Worm (Caenorhabditis elegans) whole organism, L4 larva: ENCODE measurements around the gene Y57G11C.1142.
"Not testable (repeated sequence)": the region's sequence is repeated elsewhere in the genome, so short reads cannot be mapped to it uniquely, and the experiment has no call there.

Experiments
- aha-1 ChIP-seq: fragments of 150-350 bp; peaks from one replicate; lab custom pipeline; 2014; ENCODE audit warnings: missing biosample characterization, missing genetic modification characterization
- ama-1 ChIP-seq: fragments of 150-350 bp; optimal IDR thresholded peaks from 2 replicates; lab custom pipeline; 2014; ENCODE audit warnings: inconsistent platforms, mixed read lengths
- ceh-82 ChIP-seq: sonication (generic microtip); optimal IDR thresholded peaks from 2 replicates; lab custom pipeline; 2017; ENCODE audit warnings: missing biosample characterization, missing genetic modification characterization
- dmd-8 ChIP-seq: fragments of 200-800 bp; sonication (Bioruptor generic); IDR thresholded peaks from 2 replicates; pipeline ENCODE4 v1.3.6; 2022; ENCODE audit warnings: missing genetic modification characterization, missing compliant biosample characterization
- dve-1 ChIP-seq: sonication (generic microtip); optimal IDR thresholded peaks from 2 replicates; lab custom pipeline; 2017; ENCODE audit warnings: antibody characterized with exemption, mild to moderate bottlenecking, missing genetic modification characterization, missing compliant biosample characterization; ENCODE audit not compliant: insufficient read depth
- egl-43 ChIP-seq: fragments of 200-800 bp; sonication (Bioruptor generic); IDR thresholded peaks from 2 replicates; pipeline ENCODE4 v1.3.6; 2022; ENCODE audit warnings: missing genetic modification reagents, missing genetic modification characterization, missing compliant biosample characterization
- lin-39 ChIP-seq: fragments of 150-350 bp; optimal IDR thresholded peaks from 2 replicates; lab custom pipeline; 2014; ENCODE audit warnings: missing biosample characterization, missing genetic modification reagents, missing genetic modification characterization
- lsy-2 ChIP-seq, 2 experiments: fragments of 150-350 bp in 1 of 2; sonication (generic microtip) in 1 of 2; optimal IDR thresholded peaks; 2 replicates each; lab custom pipeline; 2014 to 2017; ENCODE audit warnings: missing biosample characterization in 2 of 2, missing genetic modification characterization in 2 of 2
- pha-4 ChIP-seq, 2 experiments: fragments of 150-350 bp in 1 of 2; fragments of 200-800 bp in 1 of 2; sonication (Bioruptor generic) in 1 of 2; IDR thresholded peaks in 1 of 2; optimal IDR thresholded peaks in 1 of 2; 2 replicates each; pipeline versions ENCODE4 v1.3.6 to Lab custom; 2014 to 2022; ENCODE audit warnings: missing genetic modification characterization in 2 of 2, missing genetic modification reagents in 2 of 2, missing biosample characterization in 1 of 2, missing compliant biosample characterization in 1 of 2
- pqm-1 ChIP-seq: sonication (generic microtip); optimal IDR thresholded peaks from 2 replicates; lab custom pipeline; 2017; ENCODE audit warnings: missing biosample characterization, missing genetic modification characterization
- skn-1 ChIP-seq: fragments of 150-350 bp; optimal IDR thresholded peaks from 2 replicates; lab custom pipeline; 2014; ENCODE audit warnings: missing biosample characterization, missing genetic modification characterization
- snpc-1.2 ChIP-seq: fragments of 200-800 bp; sonication (Bioruptor generic); IDR thresholded peaks from 2 replicates; pipeline ENCODE4 v1.3.6; 2022; ENCODE audit warnings: missing genetic modification reagents, missing genetic modification characterization, missing compliant biosample characterization
- snpc-4 ChIP-seq: fragments of 150-350 bp; optimal IDR thresholded peaks from 2 replicates; lab custom pipeline; 2014; ENCODE audit warnings: missing biosample characterization, missing genetic modification characterization
- zfp-3 ChIP-seq: fragments of 200-800 bp; sonication (Bioruptor generic); conservative IDR thresholded peaks from 2 replicates; pipeline ENCODE4 v1.3.6; 2022; ENCODE audit warnings: missing genetic modification reagents, missing genetic modification characterization, missing compliant biosample characterization

DNA sequence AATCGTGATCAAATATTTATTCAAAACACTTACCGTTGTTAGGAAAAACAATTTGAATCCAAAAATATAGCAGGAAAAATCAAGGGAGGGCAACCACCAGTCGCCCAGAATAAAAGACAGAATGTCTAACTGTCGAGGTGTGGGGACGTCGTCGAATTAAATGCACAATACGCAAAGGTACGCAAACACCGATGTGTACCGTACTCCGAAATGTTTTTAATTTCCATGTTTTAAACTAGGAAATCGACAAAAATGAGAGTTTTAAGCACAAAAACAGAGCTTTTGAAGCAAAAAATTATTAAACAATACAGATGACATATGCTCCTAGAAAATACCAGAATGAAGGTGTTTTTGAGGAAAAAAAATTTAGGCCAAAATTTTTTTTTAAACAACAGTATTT, 28.0 kb upstream of the Y57G11C.1142 start, which contains the start of gene Y57G11C.51:
- not testable (repeated sequence) for TF ChIP-seq egl-43; lin-39 (tag; lab: Kevin White, UChicago); zfp-3 (GFP tag; lab: Robert Waterston, UW); skn-1 (tag; lab: Kevin White, UChicago); pqm-1 (tag; lab: Kevin White, UChicago); dve-1 (tag; lab: Kevin White, UChicago); lsy-2 (tag; optimal IDR thresholded peaks at IDR 0.05; lab: Kevin White, UChicago); pha-4 (GFP tag; IDR thresholded peaks at IDR 0.05; lab: Robert Waterston, UW); pha-4 (tag; optimal IDR thresholded peaks at IDR 0.05; lab: Kevin White, UChicago); aha-1 (tag; lab: Kevin White, UChicago); dmd-8 (GFP tag; lab: Robert Waterston, UW); ceh-82; snpc-1.2; snpc-4 (tag; lab: Kevin White, UChicago); ama-1
